Worm (Caenorhabditis elegans) whole organism, L1 larva: ENCODE data around the gene ZC376.8.
A peak's percentile ranks its signal among the peaks of the same experiment; 100 is the strongest.

Experiments used
- C04F5.9 ChIP-seq: sonication (generic microtip); optimal IDR thresholded peaks from 2 replicates; lab custom pipeline; 2016; ENCODE audit warnings: missing genetic modification characterization, missing compliant biosample characterization
- Y116A8C.19 ChIP-seq: sonication (generic microtip); optimal IDR thresholded peaks from 2 replicates; lab custom pipeline; 2016; ENCODE audit warnings: missing compliant biosample characterization, missing genetic modification characterization, borderline replicate concordance
- aha-1 ChIP-seq: fragments of 150-350 bp; optimal IDR thresholded peaks from 2 replicates; lab custom pipeline; 2014; ENCODE audit warnings: missing biosample characterization, missing genetic modification characterization
- ceh-8 ChIP-seq: fragments of 200-800 bp; sonication (Bioruptor generic); optimal IDR thresholded peaks from 2 replicates; lab custom pipeline; 2018; ENCODE audit warnings: mild to moderate bottlenecking, missing genetic modification characterization, moderate library complexity, missing compliant biosample characterization
- ceh-88 ChIP-seq: fragments of 200-800 bp; sonication (Bioruptor generic); IDR thresholded peaks from 2 replicates; pipeline ENCODE4 v1.3.6; 2022; ENCODE audit warnings: missing genetic modification characterization, missing compliant biosample characterization
- ceh-90 ChIP-seq: sonication (generic microtip); optimal IDR thresholded peaks from 2 replicates; lab custom pipeline; 2016; ENCODE audit warnings: missing genetic modification characterization, missing compliant biosample characterization
- ces-1 ChIP-seq: fragments of 150-350 bp; optimal IDR thresholded peaks from 2 replicates; lab custom pipeline; 2014; ENCODE audit warnings: missing biosample characterization, missing genetic modification reagents, missing genetic modification characterization
- dpl-1 ChIP-seq, 3 experiments: fragments of 150-350 bp in 2 of 3; sonication (generic microtip) in 1 of 3; optimal IDR thresholded peaks; 2 replicates each; lab custom pipeline; 2014 to 2017; ENCODE audit warnings: missing biosample characterization in 3 of 3, missing genetic modification characterization in 3 of 3, missing genetic modification reagents in 3 of 3
- dsc-1 ChIP-seq: sonication (generic microtip); optimal IDR thresholded peaks from 2 replicates; lab custom pipeline; 2016; ENCODE audit warnings: mild to moderate bottlenecking, missing genetic modification characterization, missing compliant biosample characterization
- efl-1 ChIP-seq, 4 experiments: fragments of 150-350 bp; optimal IDR thresholded peaks in 3 of 4; peaks in 1 of 4; 1 replicate in 1 of 4; 2 replicates in 3 of 4; lab custom pipeline; 2014; ENCODE audit warnings: missing biosample characterization in 2 of 4, missing genetic modification characterization in 2 of 4, missing genetic modification reagents in 2 of 4
- efl-3 ChIP-seq: fragments of 200-800 bp; sonication (Bioruptor generic); optimal IDR thresholded peaks from 2 replicates; lab custom pipeline; 2018; ENCODE audit warnings: mild to moderate bottlenecking, missing genetic modification characterization, missing compliant biosample characterization
- elt-2 ChIP-seq: sonication (generic microtip); optimal IDR thresholded peaks from 2 replicates; lab custom pipeline; 2016; ENCODE audit warnings: missing genetic modification characterization, mild to moderate bottlenecking, inconsistent platforms, missing compliant biosample characterization, missing genetic modification reagents
- elt-3 ChIP-seq, 6 experiments: fragments of 150-350 bp in 1 of 6; sonication (generic microtip); optimal IDR thresholded peaks; 2 replicates each; lab custom pipeline; 2017 to 2018; ENCODE audit warnings: missing biosample characterization in 6 of 6, missing genetic modification characterization in 6 of 6, inconsistent platforms in 1 of 6
- fkh-4 ChIP-seq: sonication (generic microtip); optimal IDR thresholded peaks from 2 replicates; lab custom pipeline; 2016; ENCODE audit warnings: missing compliant biosample characterization, missing genetic modification characterization, borderline replicate concordance
- fkh-8 ChIP-seq: sonication (generic microtip); optimal IDR thresholded peaks from 2 replicates; lab custom pipeline; 2016; ENCODE audit warnings: mild to moderate bottlenecking, missing genetic modification characterization, missing compliant biosample characterization
- grh-1 ChIP-seq: fragments of 200-800 bp; sonication (Bioruptor generic); IDR thresholded peaks from 2 replicates; pipeline ENCODE4 v1.3.6; 2022; ENCODE audit warnings: missing genetic modification reagents, missing genetic modification characterization, missing compliant biosample characterization
- hlh-4 ChIP-seq: sonication (generic microtip); optimal IDR thresholded peaks from 2 replicates; lab custom pipeline; 2016; ENCODE audit warnings: mild to moderate bottlenecking, missing genetic modification characterization, missing compliant biosample characterization
- irx-1 ChIP-seq: sonication (generic microtip); optimal IDR thresholded peaks from 2 replicates; lab custom pipeline; 2016; ENCODE audit warnings: missing genetic modification characterization, missing compliant biosample characterization
- isw-1 ChIP-seq: fragments of 200-800 bp; sonication (Bioruptor generic); IDR thresholded peaks from 2 replicates; pipeline ENCODE4 v1.3.6; 2022; ENCODE audit warnings: missing genetic modification characterization, missing compliant biosample characterization
- jun-1 ChIP-seq: fragments of 150-350 bp; optimal IDR thresholded peaks from 2 replicates; lab custom pipeline; 2014; ENCODE audit warnings: missing biosample characterization, missing genetic modification reagents, missing genetic modification characterization
- lin-14 ChIP-seq: fragments of 200-800 bp; sonication (Bioruptor generic); optimal IDR thresholded peaks from 2 replicates; lab custom pipeline; 2018; ENCODE audit warnings: mild to moderate bottlenecking, missing genetic modification characterization, moderate library complexity, missing compliant biosample characterization
- lsy-2 ChIP-seq, 2 experiments: fragments of 150-350 bp; optimal IDR thresholded peaks; 2 replicates each; lab custom pipeline; 2014; ENCODE audit warnings: missing biosample characterization in 2 of 2, missing genetic modification characterization in 2 of 2
- mef-2 ChIP-seq: fragments of 150-350 bp; optimal IDR thresholded peaks from 2 replicates; lab custom pipeline; 2014; ENCODE audit warnings: missing biosample characterization, missing genetic modification characterization
- mep-1 ChIP-seq: fragments of 150-350 bp; optimal IDR thresholded peaks from 2 replicates; lab custom pipeline; 2014; ENCODE audit warnings: missing biosample characterization, missing genetic modification characterization
- nhr-11 ChIP-seq: fragments of 150-350 bp; optimal IDR thresholded peaks from 2 replicates; lab custom pipeline; 2014; ENCODE audit warnings: missing biosample characterization, missing genetic modification characterization
- nhr-20 ChIP-seq: sonication (generic microtip); optimal IDR thresholded peaks from 2 replicates; lab custom pipeline; 2016; ENCODE audit warnings: mild to moderate bottlenecking, missing genetic modification characterization, missing compliant biosample characterization
- nhr-28 ChIP-seq: fragments of 150-350 bp; optimal IDR thresholded peaks from 2 replicates; lab custom pipeline; 2014; ENCODE audit warnings: missing biosample characterization, missing genetic modification characterization
- nhr-71 ChIP-seq: sonication (generic microtip); optimal IDR thresholded peaks from 2 replicates; lab custom pipeline; 2016; ENCODE audit warnings: mild to moderate bottlenecking, missing genetic modification characterization, moderate library complexity, missing compliant biosample characterization
- nhr-76 ChIP-seq: sonication (generic microtip); optimal IDR thresholded peaks from 2 replicates; lab custom pipeline; 2017; ENCODE audit warnings: missing biosample characterization, missing genetic modification characterization
- nhr-85 ChIP-seq: sonication (generic microtip); peaks from one replicate; lab custom pipeline; 2016; ENCODE audit warnings: missing genetic modification characterization, inconsistent platforms, missing compliant biosample characterization
- pax-3 ChIP-seq: fragments of 200-800 bp; sonication (Bioruptor generic); optimal IDR thresholded peaks from 2 replicates; lab custom pipeline; 2018; ENCODE audit warnings: mild to moderate bottlenecking, missing genetic modification characterization, moderate library complexity, missing compliant biosample characterization
- rnt-1 ChIP-seq: sonication (generic microtip); optimal IDR thresholded peaks from 2 replicates; lab custom pipeline; 2016; ENCODE audit warnings: mild to moderate bottlenecking, missing genetic modification characterization, moderate library complexity, missing compliant biosample characterization
- snpc-4 ChIP-seq: fragments of 150-350 bp; optimal IDR thresholded peaks from 2 replicates; lab custom pipeline; 2014; ENCODE audit warnings: missing biosample characterization, missing genetic modification characterization
- snu-23 ChIP-seq: sonication (generic microtip); optimal IDR thresholded peaks from 2 replicates; lab custom pipeline; 2016; ENCODE audit warnings: missing genetic modification characterization, missing compliant biosample characterization
- sox-4 ChIP-seq: sonication (generic microtip); optimal IDR thresholded peaks from 2 replicates; lab custom pipeline; 2016; ENCODE audit warnings: missing genetic modification characterization, missing compliant biosample characterization
- sptf-1 ChIP-seq: fragments of 150-350 bp; optimal IDR thresholded peaks from 2 replicates; lab custom pipeline; 2014; ENCODE audit warnings: missing biosample characterization, missing genetic modification characterization
- tbx-2 ChIP-seq: sonication (generic microtip); optimal IDR thresholded peaks from 2 replicates; lab custom pipeline; 2016; ENCODE audit warnings: missing genetic modification characterization, missing compliant biosample characterization
- unc-130 ChIP-seq: fragments of 150-350 bp; optimal IDR thresholded peaks from 2 replicates; lab custom pipeline; 2017; ENCODE audit warnings: missing biosample characterization, missing genetic modification characterization, inconsistent platforms
- unc-98 ChIP-seq: fragments of 200-800 bp; sonication (Bioruptor generic); IDR thresholded peaks from 2 replicates; pipeline ENCODE4 v1.3.6; 2022; ENCODE audit warnings: missing genetic modification characterization, missing compliant biosample characterization
- xbp-1 ChIP-seq: sonication (generic microtip); optimal IDR thresholded peaks from 2 replicates; lab custom pipeline; 2016; ENCODE audit warnings: missing genetic modification characterization, missing compliant biosample characterization

ZC376.8 gene

DNA sequence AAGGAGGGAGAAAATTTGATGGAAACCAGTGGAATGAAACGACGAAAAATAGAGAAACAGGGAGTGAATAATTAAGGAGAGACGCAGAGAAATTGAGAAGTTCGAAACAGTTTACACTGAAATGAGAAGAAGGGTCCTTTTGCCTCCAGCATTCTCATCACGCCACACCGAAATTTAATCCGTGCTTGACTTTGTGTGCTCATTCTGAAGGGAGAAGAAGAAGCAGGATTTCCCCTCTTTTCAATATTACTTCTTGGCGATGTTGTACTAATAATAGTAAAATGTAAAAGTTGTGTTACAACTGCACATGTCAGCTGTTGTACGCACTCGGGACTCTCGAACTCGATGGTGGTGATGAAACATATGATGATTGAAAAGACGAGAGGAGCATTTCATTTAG, 26.4 kb upstream of the ZC376.8 start:
- TF ChIP-seq efl-1 (optimal IDR thresholded peaks at IDR 0.05; lab: Kevin White, UChicago), result peak in 1 of 2 experiments; percentile 7
- peak in 1 of 2 experiments; percentile 3 for TF ChIP-seq efl-1 (GFP tag; optimal IDR thresholded peaks at IDR 0.05 in 1 of 2; lab: Kevin White, UChicago)
- no peak for TF ChIP-seq ceh-90 (tag; lab: Kevin White, UChicago)
- TF ChIP-seq Y116A8C.19 (tag; lab: Kevin White, UChicago), result no peak
- no peak for TF ChIP-seq fkh-8 (tag; lab: Kevin White, UChicago)
- peak; percentile 36 for TF ChIP-seq irx-1 (tag; lab: Kevin White, UChicago)
- no peak for TF ChIP-seq elt-3 (tag; optimal IDR thresholded peaks at IDR 0.05; lab: Kevin White, UChicago)
- TF ChIP-seq ces-1, result no peak
- peak; percentile 23 for TF ChIP-seq rnt-1 (tag; lab: Kevin White, UChicago)
- peak; percentile 12 for TF ChIP-seq nhr-20 (tag; lab: Kevin White, UChicago)
- peak; percentile 38 for TF ChIP-seq fkh-4 (tag; lab: Kevin White, UChicago)
- no peak for TF ChIP-seq mep-1
- TF ChIP-seq dsc-1, result peak; percentile 72
- TF ChIP-seq C04F5.9, result no peak
- TF ChIP-seq elt-2 (tag; lab: Kevin White, UChicago), result no peak
- no peak for TF ChIP-seq dpl-1 (GFP tag; optimal IDR thresholded peaks at IDR 0.05; lab: Kevin White, UChicago)
- no peak for TF ChIP-seq nhr-76 (tag; lab: Kevin White, UChicago)
- peak; percentile 66 for TF ChIP-seq lin-14 (GFP tag; lab: Kevin White, UChicago)
- no peak; the same call in 1 of the 2 replicates for TF ChIP-seq unc-98 (GFP tag; lab: Robert Waterston, UW)
- TF ChIP-seq aha-1 (tag; lab: Kevin White, UChicago), result no peak
- TF ChIP-seq snpc-4 (tag; lab: Kevin White, UChicago), result no peak
- TF ChIP-seq tbx-2, result peak; percentile 14
- no peak for TF ChIP-seq pax-3 (tag; lab: Kevin White, UChicago)
- no peak for TF ChIP-seq xbp-1
- TF ChIP-seq nhr-11 (tag; lab: Kevin White, UChicago), result no peak
- TF ChIP-seq nhr-71 (tag; lab: Kevin White, UChicago), result peak; percentile 63
- TF ChIP-seq snu-23, result peak; percentile 7
- no peak for TF ChIP-seq lsy-2 (tag; optimal IDR thresholded peaks at IDR 0.05; lab: Kevin White, UChicago)

DNA sequence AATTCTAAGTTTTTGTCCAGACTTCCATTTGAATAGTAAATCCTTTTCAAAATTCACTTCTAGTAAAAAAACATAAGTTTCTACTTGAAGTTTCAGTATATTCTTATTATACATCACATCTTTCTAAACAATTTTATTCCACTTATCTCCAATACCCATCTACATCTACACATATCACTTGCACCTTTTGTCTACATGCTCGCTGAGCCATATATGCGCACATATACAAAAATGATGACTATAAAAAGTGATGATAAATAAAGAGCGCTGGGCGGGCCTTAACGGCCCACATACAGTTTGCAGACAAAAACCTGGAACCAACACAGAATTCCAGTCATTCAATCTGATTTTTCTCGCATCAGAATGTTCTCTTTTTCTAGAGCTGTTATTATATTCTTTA, 23.6 kb upstream of the ZC376.8 start, which contains the start of gene AH10.2:
Gene AH10.2 (plus strand): TSS at position 301 of the 400 bp plus-strand sequence.
- TF ChIP-seq hlh-4 (tag; lab: Kevin White, UChicago) (no peak), efl-1 (optimal IDR thresholded peaks at IDR 0.05; lab: Kevin White, UChicago) (no peak), efl-1 (GFP tag; optimal IDR thresholded peaks at IDR 0.05 in 1 of 2; lab: Kevin White, UChicago) (no peak), sox-4 (tag; lab: Kevin White, UChicago) (no peak), jun-1 (no peak), grh-1 (GFP tag; lab: Robert Waterston, UW) (no peak), elt-2 (tag; lab: Kevin White, UChicago) (no peak), ceh-88 (no peak), nhr-28 (tag; lab: Kevin White, UChicago) (no peak), pax-3 (tag; lab: Kevin White, UChicago) (no peak), isw-1 (GFP tag; lab: Robert Waterston, UW) (no peak), nhr-76 (tag; lab: Kevin White, UChicago) (no peak), nhr-85 (tag; lab: Kevin White, UChicago) (no peak), unc-130 (tag; lab: Kevin White, UChicago) (no peak), sptf-1 (no peak), efl-3 (GFP tag; lab: Kevin White, UChicago) (no peak), ceh-8 (no peak), nhr-20 (tag; lab: Kevin White, UChicago) (no peak), lin-14 (GFP tag; lab: Kevin White, UChicago) (no peak), mef-2 (tag; lab: Kevin White, UChicago) (no peak)
- TF ChIP-seq, all 84 proteins: peak for 0
